Fruit fly (Drosophila melanogaster) whole organism, wandering third instar larva: ENCODE data around the gene Pebp1.

ENCODE experiments used
- CG32264 ChIP-seq: fragments of 200-800 bp; sonication (Bioruptor generic); optimal IDR thresholded peaks from 2 replicates; lab custom pipeline; 2016; ENCODE audit warnings: missing biosample characterization, missing genetic modification characterization
- CG9705 ChIP-seq: fragments of 200-800 bp; sonication (Bioruptor generic); optimal IDR thresholded peaks from 2 replicates; lab custom pipeline; 2018; ENCODE audit warnings: missing biosample characterization, mild to moderate bottlenecking, missing genetic modification characterization
- CrebA ChIP-seq: fragments of 200-800 bp; sonication (Bioruptor generic); optimal IDR thresholded peaks from 2 replicates; lab custom pipeline; 2016; ENCODE audit warnings: missing biosample characterization, mild to moderate bottlenecking, missing genetic modification characterization, borderline replicate concordance
- Dif ChIP-seq: fragments of 200-275, 200-300 bp; sonication (Bioruptor generic); optimal IDR thresholded peaks from 2 replicates; lab custom pipeline; 2018; ENCODE audit warnings: missing biosample characterization, missing genetic modification characterization; ENCODE audit not compliant: partially characterized antibody
- GATAd ChIP-seq: sonication (Bioruptor generic); optimal IDR thresholded peaks from 2 replicates; lab custom pipeline; 2016; ENCODE audit warnings: missing biosample characterization, missing genetic modification characterization
- HLH106 ChIP-seq: fragments of 200-800 bp; optimal IDR thresholded peaks from 3 replicates; lab custom pipeline; 2019; ENCODE audit warnings: missing biosample characterization, mild to moderate bottlenecking, missing genetic modification characterization, moderate library complexity
- Hnf4 ChIP-seq: fragments of 200-800 bp; sonication (Bioruptor generic); optimal IDR thresholded peaks from 2 replicates; lab custom pipeline; 2016; ENCODE audit warnings: missing biosample characterization, mild to moderate bottlenecking, missing genetic modification characterization
- Hr83 ChIP-seq: fragments of 200-300 bp; sonication (Bioruptor generic); optimal IDR thresholded peaks from 2 replicates; lab custom pipeline; 2016; ENCODE audit warnings: missing biosample characterization, mild to moderate bottlenecking, missing genetic modification characterization, moderate library complexity; ENCODE audit not compliant: poor library complexity, severe bottlenecking
- Jra ChIP-seq: sonication (Bioruptor generic); optimal IDR thresholded peaks from 2 replicates; lab custom pipeline; 2016; ENCODE audit warnings: missing biosample characterization, missing genetic modification characterization
- Myc ChIP-seq: fragments of >200 bp; optimal IDR thresholded peaks from 2 replicates; lab custom pipeline; 2017
- OdsH ChIP-seq: fragments of 200-800 bp; sonication (Bioruptor generic); optimal IDR thresholded peaks from 2 replicates; lab custom pipeline; 2016; ENCODE audit warnings: missing biosample characterization, mild to moderate bottlenecking, missing genetic modification characterization
- Rel ChIP-seq, 2 experiments: fragments of 200-800 bp; sonication (Bioruptor generic) in 1 of 2; optimal IDR thresholded peaks; 2 replicates in 1 of 2; 3 replicates in 1 of 2; lab custom pipeline; 2016 to 2019; ENCODE audit warnings: mild to moderate bottlenecking in 2 of 2, missing biosample characterization in 2 of 2, missing genetic modification characterization in 2 of 2, moderate library complexity in 1 of 2
- Vsx2 ChIP-seq: fragments of 200-300, 225-300 bp; sonication (Bioruptor generic); optimal IDR thresholded peaks from 2 replicates; lab custom pipeline; 2018; ENCODE audit warnings: missing biosample characterization, missing genetic modification characterization; ENCODE audit not compliant: partially characterized antibody
- br ChIP-seq: fragments of 200-800 bp; sonication (Bioruptor generic); optimal IDR thresholded peaks from 2 replicates; lab custom pipeline; 2016; ENCODE audit warnings: missing biosample characterization, missing genetic modification characterization
- brk ChIP-seq: fragments of 200-800 bp; sonication (Bioruptor generic); optimal IDR thresholded peaks from 2 replicates; lab custom pipeline; 2016; ENCODE audit warnings: missing biosample characterization, mild to moderate bottlenecking, missing genetic modification characterization
- dl ChIP-seq, 2 experiments: fragments of 175-275, 200-275 bp in 1 of 2; fragments of 200-275 bp in 1 of 2; sonication (Bioruptor generic); optimal IDR thresholded peaks; lab custom pipeline; 2018; ENCODE audit warnings: mild to moderate bottlenecking in 2 of 2, missing biosample characterization in 2 of 2, missing genetic modification characterization in 2 of 2, moderate library complexity in 2 of 2; ENCODE audit not compliant: partially characterized antibody in 2 of 2, insufficient read depth in 1 of 2
- dmrt93B ChIP-seq: fragments of 200-800 bp; sonication (Bioruptor generic); optimal IDR thresholded peaks from 2 replicates; lab custom pipeline; 2018; ENCODE audit warnings: missing biosample characterization, mild to moderate bottlenecking, missing genetic modification characterization
- ey ChIP-seq: fragments of 200-800 bp; sonication (Bioruptor generic); optimal IDR thresholded peaks from 2 replicates; lab custom pipeline; 2016; ENCODE audit warnings: missing biosample characterization, missing genetic modification characterization
- foxo ChIP-seq, 2 experiments: fragments of 200-800 bp; sonication (Bioruptor generic); optimal IDR thresholded peaks; 2 replicates in 1 of 2; 3 replicates in 1 of 2; lab custom pipeline; 2016 to 2017; ENCODE audit warnings: missing biosample characterization in 2 of 2, missing genetic modification characterization in 2 of 2
- fru ChIP-seq: fragments of 200-800 bp; sonication (Bioruptor generic); optimal IDR thresholded peaks from 3 replicates; lab custom pipeline; 2016; ENCODE audit warnings: missing biosample characterization, mild to moderate bottlenecking, missing genetic modification characterization
- h ChIP-seq: fragments of 200-800 bp; sonication (Bioruptor generic); optimal IDR thresholded peaks from 3 replicates; lab custom pipeline; 2016; ENCODE audit warnings: missing biosample characterization, mild to moderate bottlenecking, missing genetic modification characterization
- jim ChIP-seq: fragments of 175-275, 200-325 bp; sonication (Bioruptor generic); optimal IDR thresholded peaks from 2 replicates; lab custom pipeline; 2016; ENCODE audit warnings: missing biosample characterization, mild to moderate bottlenecking, missing genetic modification characterization
- lola ChIP-seq: fragments of >200 bp; optimal IDR thresholded peaks from 2 replicates; lab custom pipeline; 2017; ENCODE audit warnings: missing biosample characterization, missing genetic modification characterization
- pan ChIP-seq: fragments of >200 bp; optimal IDR thresholded peaks from 2 replicates; lab custom pipeline; 2017
- psq ChIP-seq: fragments of 200-800 bp; sonication (Bioruptor generic); optimal IDR thresholded peaks from 3 replicates; lab custom pipeline; 2017; ENCODE audit warnings: missing biosample characterization, mild to moderate bottlenecking, missing genetic modification characterization, moderate library complexity
- sage ChIP-seq: fragments of 200-800 bp; sonication (Bioruptor generic); optimal IDR thresholded peaks from 2 replicates; lab custom pipeline; 2016; ENCODE audit warnings: missing biosample characterization, mild to moderate bottlenecking, missing genetic modification characterization
- sv ChIP-seq: fragments of 200-800 bp; sonication (Bioruptor generic); optimal IDR thresholded peaks from 3 replicates; lab custom pipeline; 2016; ENCODE audit warnings: missing biosample characterization, missing genetic modification characterization
- tai ChIP-seq: sonication (Bioruptor generic); optimal IDR thresholded peaks from 2 replicates; lab custom pipeline; 2016; ENCODE audit warnings: missing biosample characterization, missing genetic modification characterization
- woc ChIP-seq: sonication (Bioruptor generic); optimal IDR thresholded peaks from 2 replicates; lab custom pipeline; 2016; ENCODE audit warnings: missing biosample characterization, mild to moderate bottlenecking, missing genetic modification characterization

Pebp1 gene

dm6 chr3R:22432200-22432804 is 33.5 kb upstream of the Pebp1 start:
- no peak for TF ChIP-seq CG32264 (GFP tag; lab: Kevin White, UChicago)
- TF ChIP-seq tai (GFP tag; lab: Kevin White, UChicago), result no peak
- TF ChIP-seq dmrt93B (GFP tag; lab: Kevin White, UChicago), result no peak
- TF ChIP-seq jim, result no peak
- no peak for TF ChIP-seq Hnf4 (GFP tag; lab: Kevin White, UChicago)
- no peak for TF ChIP-seq psq
- TF ChIP-seq woc (GFP tag; lab: Kevin White, UChicago), result no peak
- no peak for TF ChIP-seq GATAd (GFP tag; lab: Kevin White, UChicago)
- no peak for TF ChIP-seq h (GFP tag; lab: Kevin White, UChicago)
- no peak for TF ChIP-seq sage
- no peak for TF ChIP-seq fru
- TF ChIP-seq pan (lab: Kevin White, UChicago), result no peak
- TF ChIP-seq HLH106 (tag; lab: Kevin White, UChicago), result no peak
- TF ChIP-seq Vsx2 (GFP tag; lab: Kevin White, UChicago), result no peak
- TF ChIP-seq br (GFP tag; lab: Kevin White, UChicago), result no peak
- no peak for TF ChIP-seq brk (GFP tag; lab: Kevin White, UChicago)

dm6 chr3R:22436050-22436449 is 29.8 kb upstream of the Pebp1 start, which contains the start of gene CG13847:
CG13847 (minus strand) TSS chr3R:22436150.
- TF ChIP-seq fru, result no peak
- TF ChIP-seq Vsx2 (GFP tag; lab: Kevin White, UChicago), result no peak
- TF ChIP-seq jim, result no peak
- TF ChIP-seq Jra (GFP tag; lab: Kevin White, UChicago), result no peak
- TF ChIP-seq dmrt93B (GFP tag; lab: Kevin White, UChicago), result no peak

dm6 chr3R:22438301-22438700 is 27.5 kb upstream of the Pebp1 start:
- TF ChIP-seq dl (GFP tag; optimal IDR thresholded peaks at IDR 0.05; lab: Kevin White, UChicago; ENCODE audit: insufficient read depth in 1 of 2, partially characterized antibody in 2 of 2) (no peak), OdsH (GFP tag; lab: Kevin White, UChicago) (no peak)

- TF ChIP-seq sv (GFP tag; lab: Kevin White, UChicago) (no peak), Myc (peak; percentile 19)
- TF ChIP-seq, all 38 proteins: peak for 1
Observed at dm6 chr3R:22446493-22446892, 19.3 kb upstream of the Pebp1 start, which contains the start of gene CG12499. CG12499 (minus strand) TSS chr3R:22446587.

- TF ChIP-seq OdsH (GFP tag; lab: Kevin White, UChicago), result peak; percentile 50
- peak; percentile 6 for TF ChIP-seq Jra (GFP tag; lab: Kevin White, UChicago)
- TF ChIP-seq CrebA (GFP tag; lab: Kevin White, UChicago), result no peak
- TF ChIP-seq Vsx2 (GFP tag; lab: Kevin White, UChicago), result peak; percentile 93
- TF ChIP-seq ey, result peak; percentile 43
- TF ChIP-seq br (GFP tag; lab: Kevin White, UChicago), result peak; percentile 43
- TF ChIP-seq fru, result peak; percentile 83
- TF ChIP-seq Dif (GFP tag; lab: Kevin White, UChicago), result no peak
- TF ChIP-seq CG32264 (GFP tag; lab: Kevin White, UChicago), result peak; percentile 74
- TF ChIP-seq Hr83 (GFP tag; lab: Kevin White, UChicago), result peak; percentile 87
- no peak for TF ChIP-seq lola (GFP tag; lab: Kevin White, UChicago)
- TF ChIP-seq HLH106 (tag; lab: Kevin White, UChicago), result peak; percentile 54
- TF ChIP-seq Rel (GFP tag; optimal IDR thresholded peaks at IDR 0.05; lab: Kevin White, UChicago), result peak; percentile 65
- peak; percentile 96 for TF ChIP-seq Rel (tag; optimal IDR thresholded peaks at IDR 0.05; lab: Kevin White, UChicago)
- peak; percentile 76 for TF ChIP-seq h (GFP tag; lab: Kevin White, UChicago)
- no peak for TF ChIP-seq CG9705 (GFP tag; lab: Kevin White, UChicago)
- TF ChIP-seq foxo (GFP tag; optimal IDR thresholded peaks at IDR 0.05; lab: Kevin White, UChicago), result peak; percentile 9 to 74
Observed at dm6 chr3R:22447195-22447873, 18.5 kb upstream of the Pebp1 start, which contains the start of gene CG34288. CG34288 (minus strand) TSS chr3R:22447263.
